Fruit fly (Drosophila melanogaster): ENCODE data around the gene CG42717.

Gene CG42717

dm6 chr3L:16049955-16050886, 17.2 kb upstream of the CG42717 start (continued):
- TF ChIP-seq CG3065 (GFP tag; optimal IDR thresholded peaks at IDR 0.05) (no peak), Blimp-1 (GFP tag; optimal IDR thresholded peaks at IDR 0.05) (no peak), lmd (GFP tag; IDR thresholded peaks at IDR 0.05) (peak; percentile 12; the same call in 1 of the 2 replicates), pum (GFP tag; optimal IDR thresholded peaks at IDR 0.05) (peak; percentile 8), al (GFP tag; IDR thresholded peaks at IDR 0.05) (0 out of 2 replicates have a peak, but pooled peaks have one; percentile 25), bsh (GFP tag; optimal IDR thresholded peaks at IDR 0.05) (peak; percentile 19 to 57), CG7839 (tag; optimal IDR thresholded peaks at IDR 0.05) (peak; percentile 18), Mes4 (GFP tag; optimal IDR thresholded peaks at IDR 0.05) (no peak), CG9215 (GFP tag; IDR thresholded peaks at IDR 0.05) (no peak), trem (tag; optimal IDR thresholded peaks at IDR 0.05) (no peak), H15 (GFP tag; IDR thresholded peaks at IDR 0.05) (no peak), CG1792 (GFP tag; optimal IDR thresholded peaks at IDR 0.05) (no peak), Eip74EF (GFP tag; optimal IDR thresholded peaks at IDR 0.05) (peak in 1 of 2 experiments; percentile 52), CG12659 (GFP tag; optimal IDR thresholded peaks at IDR 0.05) (peak; percentile 40), CG10147 (GFP tag; optimal IDR thresholded peaks at IDR 0.05) (peak; percentile 27), psq (GFP tag; optimal IDR thresholded peaks at IDR 0.05) (peak; percentile 48), CG4707 (GFP tag; optimal IDR thresholded peaks at IDR 0.05) (no peak), pho (GFP tag; optimal IDR thresholded peaks at IDR 0.05) (no peak), CG3838 (GFP tag; optimal IDR thresholded peaks at IDR 0.05) (no peak), GATAe (GFP tag; conservative IDR thresholded peaks at IDR 0.05) (peak; percentile 90), da (GFP tag; optimal IDR thresholded peaks at IDR 0.05) (no peak), ATbp (GFP tag; optimal IDR thresholded peaks at IDR 0.05) (peak; percentile 47), Kr (GFP tag; optimal IDR thresholded peaks at IDR 0.05) (peak; percentile 82), CG14667 (GFP tag; IDR thresholded peaks at IDR 0.05) (no peak), CG2129 (GFP tag; IDR thresholded peaks at IDR 0.05; ENCODE audit: partially characterized antibody) (no peak), Dad (GFP tag; optimal IDR thresholded peaks at IDR 0.05) (no peak), jigr1 (GFP tag; IDR thresholded peaks at IDR 0.05) (no peak), emc (GFP tag; optimal IDR thresholded peaks at IDR 0.05) (no peak), toy (GFP tag; IDR thresholded peaks at IDR 0.05) (no peak), cad (GFP tag; optimal IDR thresholded peaks at IDR 0.05) (no peak), Camta (GFP tag; optimal IDR thresholded peaks at IDR 0.05) (no peak), CG4328 (GFP tag; optimal IDR thresholded peaks at IDR 0.05) (peak; percentile 66), Xrp1 (GFP tag; IDR thresholded peaks at IDR 0.05) (peak; percentile 49; the same call in 1 of the 2 replicates), CG9609 (GFP tag; optimal IDR thresholded peaks at IDR 0.05) (no peak), CG8290 (GFP tag; optimal IDR thresholded peaks at IDR 0.05) (no peak), CG8290 (tag; optimal IDR thresholded peaks at IDR 0.05) (peak; percentile 70 to 75), twi (tag; optimal IDR thresholded peaks at IDR 0.05) (peak; percentile 88), CG6791 (GFP tag; IDR thresholded peaks at IDR 0.05; ENCODE audit: partially characterized antibody) (no peak), Dip2 (GFP tag; IDR thresholded peaks at IDR 0.05) (no peak), HmgZ (tag; optimal IDR thresholded peaks at IDR 0.05) (peak; percentile 46), Hr39 (optimal IDR thresholded peaks at IDR 0.05) (no peak), CG1832 (GFP tag; optimal IDR thresholded peaks at IDR 0.05) (peak; percentile 74), zen2 (GFP tag; IDR thresholded peaks at IDR 0.05; ENCODE audit: partially characterized antibody) (no peak), CG6272 (GFP tag; IDR thresholded peaks at IDR 0.05) (no peak), CG7786 (GFP tag; optimal IDR thresholded peaks at IDR 0.05) (no peak), E2f1 (GFP tag; IDR thresholded peaks at IDR 0.05) (peak; percentile 6; the same call in 1 of the 2 replicates), odd (GFP tag; optimal IDR thresholded peaks at IDR 0.05) (peak; percentile 63), CG13624 (GFP tag; optimal IDR thresholded peaks at IDR 0.05) (peak; percentile 64), sqz (GFP tag; optimal IDR thresholded peaks at IDR 0.05) (peak; percentile 85), Rx (GFP tag; IDR thresholded peaks at IDR 0.05) (no peak)

All from whole organism, embryonic.